Fruit fly (Drosophila melanogaster) whole organism, prepupa: Measurements from ENCODE around the gene gammaTub37C.

Experiments
- CG6163 ChIP-seq: fragments of 200-800 bp; sonication (Bioruptor generic); IDR thresholded peaks from 3 replicates; pipeline ENCODE4 v1.3.6; 2022; ENCODE audit warnings: missing biosample characterization, missing genetic modification characterization
- CG6808 ChIP-seq: fragments of 200-800 bp; sonication (Bioruptor generic); optimal IDR thresholded peaks from 3 replicates; lab custom pipeline; 2017; ENCODE audit warnings: missing biosample characterization, missing genetic modification characterization, mild to moderate bottlenecking, moderate library complexity, missing genetic modification reagents
- CG9139 ChIP-seq: fragments of 200-800 bp; sonication (Bioruptor generic); optimal IDR thresholded peaks from 3 replicates; lab custom pipeline; 2017; ENCODE audit warnings: missing biosample characterization, mild to moderate bottlenecking, missing genetic modification characterization
- Hr39 ChIP-seq: fragments of 200-800 bp; sonication (Bioruptor generic); optimal IDR thresholded peaks from 2 replicates; lab custom pipeline; 2016; ENCODE audit warnings: missing biosample characterization, missing genetic modification characterization
- OdsH ChIP-seq: fragments of 200-800 bp; sonication (Bioruptor generic); optimal IDR thresholded peaks from 3 replicates; lab custom pipeline; 2016; ENCODE audit warnings: missing biosample characterization, missing genetic modification characterization
- eg ChIP-seq: fragments of 200-800 bp; sonication (Bioruptor generic); IDR thresholded peaks from 3 replicates; pipeline ENCODE4 v1.3.6; 2022; ENCODE audit warnings: missing biosample characterization, missing genetic modification characterization
- fd85E ChIP-seq: fragments of 200-800 bp; sonication (Bioruptor generic); optimal IDR thresholded peaks from 3 replicates; lab custom pipeline; 2016; ENCODE audit warnings: missing biosample characterization, missing genetic modification characterization
- svp ChIP-seq: fragments of 200-800 bp; sonication (Bioruptor generic); peaks from one replicate; lab custom pipeline; 2016; ENCODE audit warnings: missing biosample characterization, missing genetic modification characterization

DNA sequence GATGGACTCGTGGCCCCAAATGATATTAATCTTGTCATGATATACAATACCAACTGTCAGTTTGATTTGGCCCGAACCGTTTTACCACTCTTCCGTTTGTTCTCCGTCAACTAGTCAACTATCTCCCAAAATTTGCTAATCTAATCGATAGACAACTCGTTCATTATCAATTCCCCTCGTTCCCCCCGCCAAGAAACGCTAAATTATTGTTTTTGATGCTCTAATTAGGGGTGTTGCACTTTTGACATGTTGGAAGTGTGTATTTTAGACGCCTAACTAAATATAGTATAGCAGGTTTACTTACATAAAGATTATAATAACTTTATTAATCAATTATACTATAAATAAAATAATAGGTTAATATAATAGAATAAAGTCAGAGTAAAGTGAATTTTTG lies 21.6 kb downstream of the gammaTub37C start:
- TF ChIP-seq CG6163 (GFP tag; lab: Robert Waterston, UW) (no peak), eg (no peak), svp (GFP tag; lab: Kevin White, UChicago) (no peak), CG9139 (no peak), OdsH (GFP tag; lab: Kevin White, UChicago) (no peak), fd85E (GFP tag; lab: Kevin White, UChicago) (no peak), CG6808 (GFP tag; lab: Kevin White, UChicago) (no peak), Hr39 (GFP tag; lab: Kevin White, UChicago) (no peak)
